Fruit fly (Drosophila melanogaster): Measurements from ENCODE around the gene CG3823.

dm6 chrX:6316858-6317474 lies 13.2 kb downstream of the CG3823 start:
- TF ChIP-seq CTCF (optimal IDR thresholded peaks at IDR 0.05) (no peak), CG8478 (optimal IDR thresholded peaks at IDR 0.05) (no peak)
